Worm (Caenorhabditis elegans) whole organism, L2 larva: ENCODE data around the gene K10D2.8.

Source experiments
- lin-13 ChIP-seq: fragments of 150-350 bp; optimal IDR thresholded peaks from 2 replicates; lab custom pipeline; 2014; ENCODE audit warnings: missing biosample characterization, missing genetic modification reagents, missing genetic modification characterization
- lin-39 ChIP-seq: fragments of 150-350 bp; optimal IDR thresholded peaks from 2 replicates; lab custom pipeline; 2014; ENCODE audit warnings: missing biosample characterization, missing genetic modification reagents, missing genetic modification characterization
- nhr-23 ChIP-seq: fragments of 150-350 bp; optimal IDR thresholded peaks from 2 replicates; lab custom pipeline; 2014; ENCODE audit warnings: missing biosample characterization, missing genetic modification reagents, missing genetic modification characterization
- unc-62 ChIP-seq: fragments of 150-350 bp; optimal IDR thresholded peaks from 2 replicates; lab custom pipeline; 2014; ENCODE audit warnings: missing biosample characterization, missing genetic modification reagents, missing genetic modification characterization

DNA sequence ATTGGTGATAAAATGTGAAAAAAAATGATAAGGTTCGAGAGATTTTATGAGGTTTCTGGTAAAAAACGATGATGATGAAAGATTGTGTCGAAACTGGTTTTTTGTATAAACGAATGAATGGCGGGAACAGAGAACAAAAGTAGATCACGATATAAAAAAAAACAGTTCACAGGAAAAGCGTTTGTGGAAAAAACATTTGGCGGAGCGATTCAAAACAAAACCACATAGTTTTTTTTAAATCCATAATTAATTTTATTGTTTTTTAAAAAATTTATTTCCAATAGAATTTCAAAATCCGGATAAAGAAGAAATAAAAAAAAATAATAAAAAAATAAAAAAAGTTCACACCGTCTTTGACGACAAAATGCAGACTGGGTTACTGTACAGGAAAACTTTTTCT is 26.8 kb downstream of the K10D2.8 start, which contains the start of gene ZC155.4:
- TF ChIP-seq lin-39 (no peak), unc-62 (GFP tag; lab: Kevin White, UChicago) (no peak), nhr-23 (tag; lab: Kevin White, UChicago) (no peak), lin-13 (no peak)
